Worm (Caenorhabditis elegans): ENCODE measurements around the gene R07E3.6.

ce11 chrX:10306289-10306688, 11.2 kb upstream of the R07E3.6 start, which contains the start of gene cnc-8:
- TF ChIP-seq dao-5 (tag; optimal IDR thresholded peaks at IDR 0.05) (no peak), him-1 (tag; optimal IDR thresholded peaks at IDR 0.05) (no peak)

Data from whole organism, L4/young adult.